Fruit fly (Drosophila melanogaster) whole organism, embryonic: ENCODE results near the gene Lcp65Ag2.

Source experiments
- Ada2b ChIP-seq: fragments of 200-800 bp; sonication (Bioruptor generic); IDR thresholded peaks from 2 replicates; pipeline ENCODE4 v1.3.6; 2022; ENCODE audit warnings: missing biosample characterization, missing genetic modification characterization
- Blimp-1 ChIP-seq: fragments of 200-800 bp; sonication (Bioruptor generic); optimal IDR thresholded peaks from 3 replicates; lab custom pipeline; 2018; ENCODE audit warnings: missing biosample characterization, missing genetic modification characterization, mild to moderate bottlenecking, moderate library complexity, missing genetic modification reagents
- BtbVII ChIP-seq: fragments of 200-800 bp; sonication (Bioruptor generic); optimal IDR thresholded peaks from 3 replicates; lab custom pipeline; 2017; ENCODE audit warnings: missing biosample characterization, mild to moderate bottlenecking, missing genetic modification characterization
- CG10209 ChIP-seq: fragments of 200-800 bp; sonication (Bioruptor generic); optimal IDR thresholded peaks from 3 replicates; lab custom pipeline; 2017; ENCODE audit warnings: missing biosample characterization, mild to moderate bottlenecking, missing genetic modification characterization, missing genetic modification reagents
- CG10543 ChIP-seq: fragments of 200-800 bp; sonication (Bioruptor generic); optimal IDR thresholded peaks from 3 replicates; lab custom pipeline; 2017; ENCODE audit warnings: missing biosample characterization, mild to moderate bottlenecking, missing genetic modification characterization, moderate library complexity
- CG11504 ChIP-seq: fragments of 200-800 bp; sonication (Bioruptor generic); optimal IDR thresholded peaks from 3 replicates; lab custom pipeline; 2019; ENCODE audit warnings: missing biosample characterization, mild to moderate bottlenecking, missing genetic modification characterization, moderate library complexity
- CG1233 ChIP-seq: fragments of 200-800 bp; sonication (Bioruptor generic); optimal IDR thresholded peaks from 4 replicates; lab custom pipeline; 2018; ENCODE audit warnings: missing biosample characterization, mild to moderate bottlenecking, missing genetic modification characterization
- CG12769 ChIP-seq: fragments of 200-800 bp; sonication (Bioruptor generic); optimal IDR thresholded peaks from 2 replicates; lab custom pipeline; 2019; ENCODE audit warnings: missing biosample characterization, mild to moderate bottlenecking, missing genetic modification characterization, moderate library complexity
- CG13894 ChIP-seq: fragments of 200-800 bp; sonication (Bioruptor generic); optimal IDR thresholded peaks from 3 replicates; lab custom pipeline; 2018; ENCODE audit warnings: missing biosample characterization, mild to moderate bottlenecking, missing genetic modification characterization, moderate library complexity
- CG14710 ChIP-seq: fragments of 200-800 bp; sonication (Bioruptor generic); optimal IDR thresholded peaks from 3 replicates; lab custom pipeline; 2019; ENCODE audit warnings: missing biosample characterization, mild to moderate bottlenecking, missing genetic modification characterization, moderate library complexity
- CG18262 ChIP-seq: fragments of 200-800 bp; optimal IDR thresholded peaks from 3 replicates; lab custom pipeline; 2019; ENCODE audit warnings: missing biosample characterization, mild to moderate bottlenecking, missing genetic modification characterization, moderate library complexity
- CG30020 ChIP-seq: fragments of 200-800 bp; optimal IDR thresholded peaks from 2 replicates; lab custom pipeline; 2019; ENCODE audit warnings: missing biosample characterization, mild to moderate bottlenecking, missing genetic modification characterization, moderate library complexity
- CG32767 ChIP-seq: fragments of 200-800 bp; sonication (Bioruptor generic); IDR thresholded peaks from 2 replicates; pipeline ENCODE4 v1.3.6; 2022; ENCODE audit warnings: missing biosample characterization, missing genetic modification characterization
- CG3847 ChIP-seq: fragments of 200-800 bp; sonication (Bioruptor generic); IDR thresholded peaks from 2 replicates; pipeline ENCODE4 v1.3.6; 2022; ENCODE audit warnings: missing biosample characterization, missing genetic modification characterization
- CG6689 ChIP-seq: fragments of 200-800 bp; sonication (Bioruptor generic); IDR thresholded peaks from 2 replicates; pipeline ENCODE4 v1.3.6; 2022; ENCODE audit warnings: missing biosample characterization, missing genetic modification characterization
- CG6791 ChIP-seq: fragments of 200-800 bp; sonication (Bioruptor generic); IDR thresholded peaks from 3 replicates; pipeline ENCODE4 v1.3.6; 2022; ENCODE audit warnings: missing biosample characterization, missing genetic modification characterization; ENCODE audit not compliant: partially characterized antibody
- CG8388 ChIP-seq: fragments of 200-800 bp; sonication (Bioruptor generic); optimal IDR thresholded peaks from 2 replicates; lab custom pipeline; 2019; ENCODE audit warnings: missing biosample characterization, mild to moderate bottlenecking, missing genetic modification characterization, moderate library complexity
- CG9727 ChIP-seq: fragments of 200-800 bp; sonication (Bioruptor generic); optimal IDR thresholded peaks from 3 replicates; lab custom pipeline; 2017; ENCODE audit warnings: missing biosample characterization, mild to moderate bottlenecking, missing genetic modification characterization
- D19B ChIP-seq: fragments of 200-800 bp; sonication (Bioruptor generic); optimal IDR thresholded peaks from 2 replicates; lab custom pipeline; 2017; ENCODE audit warnings: missing biosample characterization, mild to moderate bottlenecking, missing genetic modification characterization
- Dad ChIP-seq: fragments of 200-800 bp; sonication (Bioruptor generic); optimal IDR thresholded peaks from 3 replicates; lab custom pipeline; 2016; ENCODE audit warnings: missing biosample characterization, missing genetic modification characterization
- Deaf1 ChIP-seq: fragments of 200-800 bp; optimal IDR thresholded peaks from 3 replicates; lab custom pipeline; 2019; ENCODE audit warnings: missing biosample characterization, mild to moderate bottlenecking, missing genetic modification characterization, moderate library complexity
- Doc3 ChIP-seq: fragments of 200-800 bp; sonication (Bioruptor generic); IDR thresholded peaks from 3 replicates; pipeline ENCODE4 v1.3.6; 2022; ENCODE audit warnings: missing biosample characterization, missing genetic modification characterization; ENCODE audit not compliant: partially characterized antibody
- Drgx ChIP-seq: fragments of 200-800 bp; sonication (Bioruptor generic); IDR thresholded peaks from 2 replicates; pipeline ENCODE4 v1.3.6; 2022; ENCODE audit warnings: missing biosample characterization, missing genetic modification characterization
- HHEX ChIP-seq: fragments of 200-800 bp; sonication (Bioruptor generic); optimal IDR thresholded peaks from 3 replicates; lab custom pipeline; 2017; ENCODE audit warnings: missing biosample characterization, mild to moderate bottlenecking, missing genetic modification characterization, missing genetic modification reagents
- Med ChIP-seq: fragments of 200-800 bp; sonication (Bioruptor generic); peaks from one replicate; lab custom pipeline; 2016; ENCODE audit warnings: missing biosample characterization, missing genetic modification characterization, mild to moderate bottlenecking, inconsistent platforms, moderate library complexity
- Ptx1 ChIP-seq: fragments of 200-800 bp; sonication (Bioruptor generic); IDR thresholded peaks from 2 replicates; pipeline ENCODE4 v1.3.6; 2022; ENCODE audit warnings: missing biosample characterization, missing genetic modification characterization
- abd-A ChIP-seq: fragments of 200-800 bp; sonication (Bioruptor generic); optimal IDR thresholded peaks from 3 replicates; lab custom pipeline; 2019; ENCODE audit warnings: missing biosample characterization, mild to moderate bottlenecking, missing genetic modification characterization, moderate library complexity
- ase ChIP-seq: fragments of 200-800 bp; sonication (Bioruptor generic); IDR thresholded peaks from 3 replicates; pipeline ENCODE4 v1.3.6; 2022; ENCODE audit warnings: missing biosample characterization, missing genetic modification characterization
- chinmo ChIP-seq: fragments of 200-800 bp; sonication (Bioruptor generic); IDR thresholded peaks from 4 replicates; pipeline ENCODE4 v1.3.6; 2022; ENCODE audit warnings: missing biosample characterization, missing genetic modification characterization; ENCODE audit not compliant: partially characterized antibody
- exex ChIP-seq: fragments of 200-800 bp; sonication (Bioruptor generic); optimal IDR thresholded peaks from 4 replicates; lab custom pipeline; 2018; ENCODE audit warnings: missing biosample characterization, mild to moderate bottlenecking, missing genetic modification characterization, moderate library complexity
- ftz-f1 ChIP-seq: fragments of 200-800 bp; sonication (Bioruptor generic); optimal IDR thresholded peaks from 2 replicates; lab custom pipeline; 2016; ENCODE audit warnings: missing biosample characterization, missing genetic modification characterization
- gcm ChIP-seq: fragments of 200-800 bp; sonication (Bioruptor generic); optimal IDR thresholded peaks from 2 replicates; lab custom pipeline; 2019; ENCODE audit warnings: missing biosample characterization, mild to moderate bottlenecking, missing genetic modification characterization, moderate library complexity
- ham ChIP-seq: fragments of 200-800 bp; sonication (Bioruptor generic); IDR thresholded peaks from 2 replicates; pipeline ENCODE4 v1.3.6; 2022; ENCODE audit warnings: missing biosample characterization, missing genetic modification characterization
- jumu ChIP-seq: fragments of 200-800 bp; sonication (Bioruptor generic); optimal IDR thresholded peaks from 3 replicates; lab custom pipeline; 2016; ENCODE audit warnings: missing biosample characterization, missing genetic modification characterization
- klu ChIP-seq: fragments of 200-800 bp; sonication (Bioruptor generic); IDR thresholded peaks from 2 replicates; pipeline ENCODE4 v1.3.6; 2022; ENCODE audit warnings: missing biosample characterization, missing genetic modification characterization
- nerfin-1 ChIP-seq: fragments of 200-800 bp; sonication (Bioruptor generic); optimal IDR thresholded peaks from 3 replicates; lab custom pipeline; 2019; ENCODE audit warnings: missing biosample characterization, mild to moderate bottlenecking, missing genetic modification characterization, moderate library complexity
- nmo ChIP-seq: fragments of 200-800 bp; sonication (Bioruptor generic); optimal IDR thresholded peaks from 2 replicates; lab custom pipeline; 2018; ENCODE audit warnings: missing biosample characterization, mild to moderate bottlenecking, missing genetic modification characterization, moderate library complexity
- nom ChIP-seq: fragments of 200-800 bp; sonication (Bioruptor generic); optimal IDR thresholded peaks from 2 replicates; lab custom pipeline; 2017; ENCODE audit warnings: missing biosample characterization, missing genetic modification characterization, mild to moderate bottlenecking, moderate library complexity, missing genetic modification reagents
- org-1 ChIP-seq: fragments of 200-800 bp; sonication (Bioruptor generic); optimal IDR thresholded peaks from 2 replicates; lab custom pipeline; 2017; ENCODE audit warnings: missing biosample characterization, missing genetic modification characterization
- pros ChIP-seq: fragments of 200-800 bp; sonication (Bioruptor generic); optimal IDR thresholded peaks from 3 replicates; lab custom pipeline; 2019; ENCODE audit warnings: missing biosample characterization, mild to moderate bottlenecking, missing genetic modification characterization, moderate library complexity
- sd ChIP-seq: fragments of 200-800 bp; sonication (Bioruptor generic); optimal IDR thresholded peaks from 3 replicates; lab custom pipeline; 2018; ENCODE audit warnings: missing biosample characterization, mild to moderate bottlenecking, missing genetic modification characterization, moderate library complexity
- sqz ChIP-seq: fragments of 200-800 bp; sonication (Bioruptor generic); optimal IDR thresholded peaks from 3 replicates; lab custom pipeline; 2018; ENCODE audit warnings: missing biosample characterization, mild to moderate bottlenecking, missing genetic modification characterization
- stc ChIP-seq: fragments of 200-800 bp; sonication (Bioruptor generic); IDR thresholded peaks from 2 replicates; pipeline ENCODE4 v1.3.6; 2022; ENCODE audit warnings: missing biosample characterization, missing genetic modification characterization
- trem ChIP-seq: fragments of 200-800 bp; optimal IDR thresholded peaks from 3 replicates; lab custom pipeline; 2019; ENCODE audit warnings: missing biosample characterization, mild to moderate bottlenecking, missing genetic modification characterization, moderate library complexity
- vvl ChIP-seq: fragments of 200-800 bp; sonication (Bioruptor generic); IDR thresholded peaks from 2 replicates; pipeline ENCODE4 v1.3.6; 2022; ENCODE audit warnings: missing biosample characterization, missing genetic modification characterization
- z ChIP-seq: fragments of 200-800 bp; sonication (Bioruptor generic); IDR thresholded peaks from 3 replicates; pipeline ENCODE4 v1.3.6; 2022; ENCODE audit warnings: missing biosample characterization, missing genetic modification characterization

The Lcp65Ag2 gene

dm6 chr3L:6157327-6158032, 24.1 kb upstream of the Lcp65Ag2 start, which contains the start of gene CG13297 (continued):
- TF ChIP-seq klu, result no peak
- TF ChIP-seq trem (tag; lab: Kevin White, UChicago), result peak; percentile 33
- peak; percentile 53; the same call in 1 of the 2 replicates for TF ChIP-seq stc (GFP tag; lab: Robert Waterston, UW)
- peak; percentile 64 for TF ChIP-seq nerfin-1
- TF ChIP-seq ase (GFP tag; lab: Robert Waterston, UW), result peak; percentile 54; the same call in 1 of the 3 replicates
- no peak for TF ChIP-seq HHEX
- peak; percentile 54 for TF ChIP-seq Blimp-1
- no peak for TF ChIP-seq ham (GFP tag; lab: Robert Waterston, UW)
- no peak for TF ChIP-seq Dad
- peak; percentile 48 for TF ChIP-seq CG8388 (GFP tag; lab: Kevin White, UChicago)
- TF ChIP-seq Ada2b (GFP tag; lab: Robert Waterston, UW), result 0 out of 2 replicates have a peak, but pooled peaks have one; percentile 30
- no peak for TF ChIP-seq BtbVII (GFP tag; lab: Kevin White, UChicago)
- TF ChIP-seq nmo (GFP tag; lab: Kevin White, UChicago), result peak; percentile 66
- TF ChIP-seq CG11504 (tag; lab: Kevin White, UChicago), result peak; percentile 86
- TF ChIP-seq pros (GFP tag; lab: Kevin White, UChicago), result peak; percentile 86
- TF ChIP-seq CG18262, result peak; percentile 73
- peak; percentile 1 for TF ChIP-seq Med (GFP tag; lab: Kevin White, UChicago)
- TF ChIP-seq org-1 (GFP tag; lab: Kevin White, UChicago), result peak; percentile 37
- TF ChIP-seq CG30020, result no peak
- TF ChIP-seq Ptx1, result peak; percentile 81
- TF ChIP-seq gcm (GFP tag; lab: Kevin White, UChicago), result peak; percentile 32
- TF ChIP-seq CG32767 (GFP tag; lab: Robert Waterston, UW), result peak; percentile 69; the same call in 1 of the 2 replicates
- peak; percentile 30 for TF ChIP-seq D19B (GFP tag; lab: Kevin White, UChicago)
- TF ChIP-seq exex (tag; lab: Kevin White, UChicago), result no peak
- TF ChIP-seq CG1233, result peak; percentile 45
- TF ChIP-seq CG14710, result peak; percentile 8
- TF ChIP-seq, all 482 proteins: peak for 152

DNA sequence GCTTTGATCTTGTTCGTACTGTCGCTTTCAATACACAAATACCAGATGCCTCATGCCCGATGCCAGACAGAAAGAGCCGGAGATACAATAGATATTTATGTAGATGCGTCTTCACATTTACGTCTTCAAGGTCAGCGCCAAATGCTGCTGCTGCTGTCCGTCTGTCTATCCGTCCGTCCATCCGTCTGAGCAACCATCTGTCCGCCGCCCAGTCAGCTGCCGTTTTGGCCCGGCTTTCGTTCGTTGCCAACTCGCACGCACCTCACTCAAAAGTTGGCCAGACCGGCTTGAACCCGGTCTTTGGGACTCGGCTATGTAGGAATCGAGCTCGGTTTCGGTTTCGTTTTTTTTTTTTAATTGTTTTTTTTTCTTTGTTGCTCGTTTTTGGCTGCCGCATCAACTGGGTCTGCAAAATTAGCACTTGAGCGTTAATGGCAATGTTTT, 21.6 kb upstream of the Lcp65Ag2 start:
- TF ChIP-seq CG6791 (GFP tag; lab: Robert Waterston, UW), result 0 out of 3 replicates have a peak, but pooled peaks have one; percentile 6
- TF ChIP-seq jumu (GFP tag; lab: Kevin White, UChicago), result no peak
- TF ChIP-seq Drgx (GFP tag; lab: Robert Waterston, UW), result peak; percentile 37; the same call in 1 of the 2 replicates
- peak; percentile 71 for TF ChIP-seq abd-A (tag; lab: Kevin White, UChicago)
- peak; percentile 82 for TF ChIP-seq sd
- peak; percentile 33 for TF ChIP-seq sqz (GFP tag; lab: Kevin White, UChicago)
- TF ChIP-seq CG3847, result no peak
- peak; percentile 86 for TF ChIP-seq Blimp-1
- TF ChIP-seq CG13894 (tag; lab: Kevin White, UChicago), result peak; percentile 50
- TF ChIP-seq CG10209 (GFP tag; lab: Kevin White, UChicago), result peak; percentile 48
- TF ChIP-seq vvl, result 0 out of 2 replicates have a peak, but pooled peaks have one; percentile 59
- peak; percentile 67; the same call in 2 of the 3 replicates for TF ChIP-seq z (GFP tag; lab: Robert Waterston, UW)
- TF ChIP-seq CG12769 (tag; lab: Kevin White, UChicago), result peak; percentile 74
- TF ChIP-seq Doc3, result no peak
- peak; percentile 98 for TF ChIP-seq chinmo (GFP tag; lab: Robert Waterston, UW)
- peak; percentile 71 for TF ChIP-seq ftz-f1
- TF ChIP-seq Deaf1, result peak; percentile 63
- no peak for TF ChIP-seq CG9727 (GFP tag; lab: Kevin White, UChicago)
- peak; percentile 96 for TF ChIP-seq nom
- TF ChIP-seq CG6689, result no peak
- TF ChIP-seq pros (GFP tag; lab: Kevin White, UChicago), result peak; percentile 99
- peak; percentile 36 for TF ChIP-seq CG10543
